Worm (Caenorhabditis elegans) whole organism, late embryonic: ENCODE results near the gene F01F1.11.

Experiments used
- C08G9.2 ChIP-seq: sonication (generic microtip); optimal IDR thresholded peaks from 2 replicates; lab custom pipeline; 2016; ENCODE audit warnings: mild to moderate bottlenecking, missing genetic modification characterization, moderate library complexity, missing compliant biosample characterization
- C38D4.7 ChIP-seq: fragments of 200-800 bp; sonication (Bioruptor generic); optimal IDR thresholded peaks from 2 replicates; lab custom pipeline; 2018; ENCODE audit warnings: mild to moderate bottlenecking, missing genetic modification characterization, moderate library complexity, missing compliant biosample characterization
- K02D7.2 ChIP-seq: sonication (generic microtip); optimal IDR thresholded peaks from 2 replicates; lab custom pipeline; 2017; ENCODE audit warnings: mild to moderate bottlenecking, missing genetic modification characterization, missing compliant biosample characterization
- ama-1 ChIP-seq: fragments of 150-350 bp; optimal IDR thresholded peaks from 2 replicates; lab custom pipeline; 2014
- ceh-18 ChIP-seq: sonication (generic microtip); optimal IDR thresholded peaks from 2 replicates; lab custom pipeline; 2016; ENCODE audit warnings: missing genetic modification characterization, missing compliant biosample characterization
- ceh-19 ChIP-seq: fragments of 200-800 bp; sonication (Bioruptor generic); optimal IDR thresholded peaks from 2 replicates; lab custom pipeline; 2018; ENCODE audit warnings: mild to moderate bottlenecking, missing genetic modification characterization, missing compliant biosample characterization
- ceh-22 ChIP-seq: sonication (generic microtip); optimal IDR thresholded peaks from 2 replicates; lab custom pipeline; 2017; ENCODE audit warnings: missing biosample characterization, missing genetic modification characterization
- ceh-30 ChIP-seq: fragments of 150-350 bp; optimal IDR thresholded peaks from 2 replicates; lab custom pipeline; 2014; ENCODE audit warnings: missing biosample characterization, missing genetic modification characterization
- ceh-31 ChIP-seq: sonication (generic microtip); optimal IDR thresholded peaks from 2 replicates; lab custom pipeline; 2016; ENCODE audit warnings: missing genetic modification characterization, missing compliant biosample characterization
- ceh-34 ChIP-seq: sonication (generic microtip); optimal IDR thresholded peaks from 2 replicates; lab custom pipeline; 2016; ENCODE audit warnings: mild to moderate bottlenecking, missing genetic modification characterization, missing compliant biosample characterization
- ceh-48 ChIP-seq: sonication (generic microtip); optimal IDR thresholded peaks from 2 replicates; lab custom pipeline; 2016; ENCODE audit warnings: missing genetic modification characterization, inconsistent platforms, missing compliant biosample characterization
- ceh-6 ChIP-seq: fragments of 200-800 bp; sonication (Bioruptor generic); optimal IDR thresholded peaks from 2 replicates; lab custom pipeline; 2018; ENCODE audit warnings: mild to moderate bottlenecking, missing genetic modification characterization, missing compliant biosample characterization
- dve-1 ChIP-seq: sonication (generic microtip); optimal IDR thresholded peaks from 2 replicates; lab custom pipeline; 2017; ENCODE audit warnings: antibody characterized with exemption, mild to moderate bottlenecking, missing genetic modification characterization, missing compliant biosample characterization
- elt-2 ChIP-seq: sonication (generic microtip); optimal IDR thresholded peaks from 2 replicates; lab custom pipeline; 2016; ENCODE audit warnings: missing genetic modification reagents, missing genetic modification characterization, missing compliant biosample characterization
- ets-4 ChIP-seq: sonication (generic microtip); optimal IDR thresholded peaks from 2 replicates; lab custom pipeline; 2016; ENCODE audit warnings: missing genetic modification characterization, missing compliant biosample characterization
- gmeb-2 ChIP-seq: sonication (generic microtip); optimal IDR thresholded peaks from 2 replicates; lab custom pipeline; 2016; ENCODE audit warnings: missing genetic modification characterization, inconsistent platforms, missing compliant biosample characterization
- hlh-15 ChIP-seq: sonication (generic microtip); optimal IDR thresholded peaks from 2 replicates; lab custom pipeline; 2016; ENCODE audit warnings: missing genetic modification characterization, missing compliant biosample characterization
- hlh-30 ChIP-seq: sonication (generic microtip); optimal IDR thresholded peaks from 2 replicates; lab custom pipeline; 2017; ENCODE audit warnings: antibody characterized with exemption, missing genetic modification characterization, missing compliant biosample characterization; ENCODE audit not compliant: insufficient read depth
- hlh-6 ChIP-seq: sonication (generic microtip); optimal IDR thresholded peaks from 2 replicates; lab custom pipeline; 2016; ENCODE audit warnings: missing genotype, missing genetic modification characterization, missing compliant biosample characterization
- mec-3 ChIP-seq: sonication (generic microtip); optimal IDR thresholded peaks from 2 replicates; lab custom pipeline; 2016; ENCODE audit warnings: borderline replicate concordance, missing genetic modification characterization, missing compliant biosample characterization
- nfya-1 ChIP-seq: sonication (generic microtip); optimal IDR thresholded peaks from 2 replicates; lab custom pipeline; 2017; ENCODE audit warnings: missing genetic modification characterization, mild to moderate bottlenecking, missing compliant biosample characterization, antibody characterized with exemption, moderate library complexity
- nhr-11 ChIP-seq: fragments of 150-350 bp; optimal IDR thresholded peaks from 2 replicates; lab custom pipeline; 2014; ENCODE audit warnings: missing biosample characterization, missing genetic modification characterization
- nhr-232 ChIP-seq: sonication (generic microtip); optimal IDR thresholded peaks from 2 replicates; lab custom pipeline; 2016; ENCODE audit warnings: missing genetic modification characterization, missing compliant biosample characterization
- npax-4 ChIP-seq: sonication (generic microtip); optimal IDR thresholded peaks from 2 replicates; lab custom pipeline; 2016; ENCODE audit warnings: missing genetic modification characterization, missing compliant biosample characterization
- odd-2 ChIP-seq: sonication (generic microtip); optimal IDR thresholded peaks from 2 replicates; lab custom pipeline; 2017; ENCODE audit warnings: antibody characterized with exemption, mild to moderate bottlenecking, missing genetic modification characterization, missing compliant biosample characterization
- pax-1 ChIP-seq: fragments of 150-350 bp; optimal IDR thresholded peaks from 2 replicates; lab custom pipeline; 2014; ENCODE audit warnings: missing biosample characterization, missing genetic modification characterization
- pha-2 ChIP-seq: sonication (generic microtip); optimal IDR thresholded peaks from 2 replicates; lab custom pipeline; 2017; ENCODE audit warnings: mild to moderate bottlenecking, missing genetic modification characterization, missing compliant biosample characterization
- pqm-1 ChIP-seq: sonication (generic microtip); optimal IDR thresholded peaks from 2 replicates; lab custom pipeline; 2016; ENCODE audit warnings: missing genetic modification characterization, missing compliant biosample characterization
- pros-1 ChIP-seq: fragments of 150-350 bp; optimal IDR thresholded peaks from 2 replicates; lab custom pipeline; 2014; ENCODE audit warnings: missing biosample characterization, missing genetic modification reagents, missing genetic modification characterization
- rnt-1 ChIP-seq: sonication (generic microtip); optimal IDR thresholded peaks from 2 replicates; lab custom pipeline; 2016; ENCODE audit warnings: missing genetic modification characterization, missing compliant biosample characterization
- sdc-2 ChIP-seq: sonication (generic microtip); optimal IDR thresholded peaks from 2 replicates; lab custom pipeline; 2016; ENCODE audit warnings: missing genotype, missing genetic modification characterization, missing compliant biosample characterization
- syd-9 ChIP-seq: sonication (generic microtip); optimal IDR thresholded peaks from 2 replicates; lab custom pipeline; 2016; ENCODE audit warnings: mild to moderate bottlenecking, missing genetic modification characterization, moderate library complexity, missing compliant biosample characterization
- tbx-2 ChIP-seq: sonication (generic microtip); optimal IDR thresholded peaks from 2 replicates; lab custom pipeline; 2016; ENCODE audit warnings: missing genetic modification characterization, missing compliant biosample characterization
- ttx-3 ChIP-seq: sonication (generic microtip); optimal IDR thresholded peaks from 2 replicates; lab custom pipeline; 2016; ENCODE audit warnings: missing genetic modification reagents, missing genetic modification characterization, missing compliant biosample characterization
- unc-42 ChIP-seq: sonication (generic microtip); optimal IDR thresholded peaks from 2 replicates; lab custom pipeline; 2016; ENCODE audit warnings: missing genotype, missing genetic modification characterization, missing compliant biosample characterization
- unc-55 ChIP-seq: sonication (generic microtip); optimal IDR thresholded peaks from 2 replicates; lab custom pipeline; 2017; ENCODE audit warnings: missing biosample characterization, missing genetic modification reagents, missing genetic modification characterization
- unc-86 ChIP-seq: sonication (generic microtip); optimal IDR thresholded peaks from 2 replicates; lab custom pipeline; 2016; ENCODE audit warnings: missing genetic modification characterization, missing compliant biosample characterization
- zip-5 ChIP-seq: sonication (generic microtip); optimal IDR thresholded peaks from 2 replicates; lab custom pipeline; 2016; ENCODE audit warnings: missing genetic modification characterization, missing compliant biosample characterization
- ztf-16 ChIP-seq: sonication (generic microtip); optimal IDR thresholded peaks from 2 replicates; lab custom pipeline; 2017; ENCODE audit warnings: missing genetic modification characterization, missing compliant biosample characterization

The F01F1.11 gene

ce11 chrIII:5868401-5868800 is 3.3 kb downstream of the F01F1.11 start, which contains the start of gene eng-1:
Gene eng-1 (minus strand): TSS chrIII:5868501.
- TF ChIP-seq mec-3 (tag; lab: Kevin White, UChicago), result no peak
- TF ChIP-seq gmeb-2 (tag; lab: Kevin White, UChicago), result no peak
- TF ChIP-seq hlh-6 (tag; lab: Kevin White, UChicago), result no peak
- no peak for TF ChIP-seq rnt-1 (tag; lab: Kevin White, UChicago)
- TF ChIP-seq C38D4.7 (GFP tag; lab: Kevin White, UChicago), result no peak
- no peak for TF ChIP-seq sdc-2 (tag; lab: Kevin White, UChicago)
- no peak for TF ChIP-seq K02D7.2 (tag; lab: Kevin White, UChicago)
- TF ChIP-seq ceh-6 (GFP tag; lab: Kevin White, UChicago), result no peak
- TF ChIP-seq, all 69 proteins: peak for 0

ce11 chrIII:5864270-5864669 is 7.4 kb downstream of the F01F1.11 start, which contains the start of gene rabn-5:
Gene rabn-5 (plus strand): TSS chrIII:5864553.
- TF ChIP-seq unc-55, result peak; percentile 12
- peak; percentile 58 for TF ChIP-seq unc-42 (tag; lab: Kevin White, UChicago)
- no peak for TF ChIP-seq hlh-6 (tag; lab: Kevin White, UChicago)
- TF ChIP-seq ets-4 (tag; lab: Kevin White, UChicago), result peak; percentile 42

DNA sequence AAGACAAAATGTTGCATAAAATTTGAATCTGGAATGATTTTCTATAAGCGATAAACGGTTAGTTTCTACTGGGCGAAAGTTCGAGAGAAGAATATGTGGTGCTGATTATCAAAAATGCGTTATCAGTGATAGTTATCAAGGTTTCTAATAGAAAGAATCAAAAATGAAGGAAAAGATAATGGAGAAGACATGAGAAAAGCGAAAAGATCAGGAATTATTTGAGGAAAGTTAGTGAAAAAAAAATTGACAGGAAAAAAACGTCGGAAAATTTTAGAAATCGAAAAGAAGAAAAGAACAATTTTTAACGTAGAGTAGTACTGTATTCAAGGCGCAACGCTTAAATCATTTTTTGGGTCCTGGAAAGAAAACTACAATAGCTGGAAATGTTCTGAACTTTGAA is 7.9 kb downstream of the F01F1.11 start, which contains the start of gene dnpp-1:
TSS of gene dnpp-1 (minus strand) at position 30 of the 400 bp plus-strand sequence.
- TF ChIP-seq C08G9.2 (tag; lab: Kevin White, UChicago) (no peak), elt-2 (peak; percentile 95)

DNA sequence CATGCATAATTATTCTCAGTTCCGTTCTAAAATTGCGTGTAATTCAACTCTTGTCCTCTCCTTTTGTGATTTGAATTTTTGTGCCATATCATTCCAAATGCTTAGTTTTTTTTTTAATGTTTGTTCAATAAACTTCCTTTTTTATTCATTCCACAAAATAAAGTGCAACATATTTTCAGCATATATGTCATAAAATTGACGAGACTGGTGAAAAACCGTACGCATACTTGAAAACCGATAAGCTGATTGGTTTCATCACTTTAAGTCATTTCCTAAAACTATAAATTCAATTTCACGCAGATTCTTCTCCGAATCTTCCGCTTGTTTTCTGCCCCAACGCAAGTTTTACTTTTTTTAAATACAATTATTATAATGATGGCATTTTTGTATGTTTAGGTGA is 12.7 kb downstream of the F01F1.11 start, which contains the start of gene dpf-4:
TSS of gene dpf-4 (plus strand) at position 301 of the 400 bp plus-strand sequence.
- TF ChIP-seq npax-4 (tag; lab: Kevin White, UChicago), result no peak
- no peak for TF ChIP-seq hlh-30 (tag; lab: Kevin White, UChicago)
- no peak for TF ChIP-seq unc-42 (tag; lab: Kevin White, UChicago)
- TF ChIP-seq ceh-30, result no peak
- TF ChIP-seq unc-55, result no peak

DNA sequence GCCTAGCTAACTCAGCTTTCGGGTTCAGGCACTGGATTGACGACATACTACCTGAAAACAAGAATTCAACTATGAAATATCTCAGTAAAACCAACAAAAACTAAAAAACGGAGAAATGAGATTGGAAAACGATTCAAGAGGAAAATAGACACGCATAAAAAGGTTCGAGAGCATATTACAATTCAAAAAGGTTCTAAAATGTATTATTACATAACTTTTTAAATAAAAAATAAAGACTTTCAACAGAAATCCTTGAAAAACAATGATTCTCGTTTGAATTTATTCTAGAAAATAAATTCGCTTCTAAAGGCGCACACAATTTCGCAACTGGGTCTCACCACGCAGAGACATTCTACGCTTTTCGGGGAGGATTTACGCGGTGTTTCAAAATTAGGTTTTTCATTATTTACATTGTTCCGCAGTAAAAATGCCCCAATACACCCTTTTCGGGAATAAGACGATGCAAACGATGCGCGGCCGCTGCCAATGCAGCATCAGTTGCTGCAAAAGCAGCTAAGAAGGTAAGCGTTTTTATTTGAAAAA is 16.0 kb downstream of the F01F1.11 start, which contains the start of the genes cct-6 and alh-9:
TSS of gene cct-6 (minus strand) at position 51 of the 543 bp plus-strand sequence.
TSS of gene alh-9 (plus strand) at position 382 of the 543 bp plus-strand sequence.
- TF ChIP-seq pqm-1 (tag; lab: Kevin White, UChicago), result no peak
- TF ChIP-seq nhr-232, result no peak
- TF ChIP-seq pax-1 (tag; lab: Kevin White, UChicago), result peak; percentile 82
- TF ChIP-seq ceh-19 (GFP tag; lab: Kevin White, UChicago), result no peak
- TF ChIP-seq ets-4 (tag; lab: Kevin White, UChicago), result peak; percentile 60
- peak; percentile 73 for TF ChIP-seq unc-42 (tag; lab: Kevin White, UChicago)
- peak; percentile 64 for TF ChIP-seq dve-1 (tag; lab: Kevin White, UChicago)
- TF ChIP-seq ceh-48, result no peak
- no peak for TF ChIP-seq zip-5 (tag; lab: Kevin White, UChicago)
- TF ChIP-seq elt-2, result no peak
- TF ChIP-seq hlh-15 (tag; lab: Kevin White, UChicago), result no peak
- no peak for TF ChIP-seq nhr-11
- TF ChIP-seq unc-86 (tag; lab: Kevin White, UChicago), result peak; percentile 26
- no peak for TF ChIP-seq syd-9 (tag; lab: Kevin White, UChicago)
- no peak for TF ChIP-seq odd-2 (tag; lab: Kevin White, UChicago)
- TF ChIP-seq hlh-30 (tag; lab: Kevin White, UChicago), result no peak
- TF ChIP-seq ceh-31 (tag; lab: Kevin White, UChicago), result peak; percentile 59
- TF ChIP-seq ceh-34 (tag; lab: Kevin White, UChicago), result peak; percentile 7
- no peak for TF ChIP-seq hlh-6 (tag; lab: Kevin White, UChicago)
- peak; percentile 30 for TF ChIP-seq pha-2 (tag; lab: Kevin White, UChicago)
- no peak for TF ChIP-seq pros-1 (tag; lab: Kevin White, UChicago)
- TF ChIP-seq unc-55, result peak; percentile 56
- TF ChIP-seq ztf-16 (tag; lab: Kevin White, UChicago), result no peak
- no peak for TF ChIP-seq ceh-22 (tag; lab: Kevin White, UChicago)
- TF ChIP-seq tbx-2, result peak; percentile 19
- TF ChIP-seq ceh-18, result peak; percentile 39
- TF ChIP-seq ama-1 (lab: Kevin White, UChicago), result no peak
- TF ChIP-seq nfya-1 (tag; lab: Kevin White, UChicago), result peak; percentile 76
- TF ChIP-seq ttx-3 (tag; lab: Kevin White, UChicago), result no peak
